Worm (Caenorhabditis elegans): ENCODE data around the gene ets-9.

DNA sequence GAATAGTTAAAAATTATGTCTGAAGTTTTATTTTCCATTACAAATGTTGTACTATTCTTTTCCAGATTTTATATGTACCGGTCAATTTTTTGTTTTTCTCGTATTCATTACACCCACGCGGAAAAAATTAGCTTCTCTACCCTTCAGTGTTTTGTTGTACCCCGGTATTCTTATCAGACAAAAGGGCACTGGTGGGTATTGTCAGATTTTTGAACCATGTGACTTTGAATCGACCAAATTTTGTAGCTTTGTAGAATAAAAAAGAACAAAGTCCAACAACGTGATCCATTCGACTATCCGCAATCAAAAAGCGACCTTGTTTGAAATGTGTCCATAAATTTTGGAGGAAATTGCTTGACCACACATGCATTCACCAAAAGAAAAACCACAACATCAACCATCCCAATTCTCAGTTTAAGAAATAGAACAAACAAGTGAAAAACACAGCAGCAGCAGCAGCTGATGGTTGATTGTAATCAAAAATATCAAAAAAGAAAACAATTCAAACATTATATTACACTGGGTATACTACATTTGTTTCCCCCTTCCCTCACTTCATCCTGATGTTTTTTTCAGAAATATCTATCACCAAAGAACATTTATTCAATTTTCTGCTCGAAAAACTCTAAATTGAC, 34.9 kb upstream of the ets-9 start:
- TF ChIP-seq ccch-3 (GFP tag; optimal IDR thresholded peaks at IDR 0.05) = no peak
- no peak for TF ChIP-seq let-526 (GFP tag; IDR thresholded peaks at IDR 0.05)
- no peak for TF ChIP-seq F57A8.1 (GFP tag; optimal IDR thresholded peaks at IDR 0.05)
- TF ChIP-seq F22D6.2 (tag; optimal IDR thresholded peaks at IDR 0.05) = no peak
- TF ChIP-seq sea-2 (GFP tag; IDR thresholded peaks at IDR 0.05) = no peak
- TF ChIP-seq sptf-2 (GFP tag; optimal IDR thresholded peaks at IDR 0.05) = no peak
- TF ChIP-seq nfya-1 (tag; optimal IDR thresholded peaks at IDR 0.05; ENCODE audit: borderline replicate concordance, insufficient read depth) = no peak
- no peak for TF ChIP-seq nhr-27 (tag; optimal IDR thresholded peaks at IDR 0.05)
- no peak for TF ChIP-seq snpc-1.1 (tag; optimal IDR thresholded peaks at IDR 0.05; ENCODE audit: insufficient read depth)
- TF ChIP-seq dox-1 (GFP tag; IDR thresholded peaks at IDR 0.05) = no peak
- no peak for TF ChIP-seq attf-6 (GFP tag; IDR thresholded peaks at IDR 0.05)

Data from whole organism, young adult.